Worm (Caenorhabditis elegans): ENCODE data around the gene W04G3.11.

- TF ChIP-seq ama-1 (optimal IDR thresholded peaks at IDR 0.05): no peak
- TF ChIP-seq tra-4 (tag; optimal IDR thresholded peaks at IDR 0.05): peak; percentile 54
- peak; percentile 51 for TF ChIP-seq hmbx-1 (tag; optimal IDR thresholded peaks at IDR 0.05)
- TF ChIP-seq ets-7 (tag; optimal IDR thresholded peaks at IDR 0.05): peak; percentile 59
These were observed 6.5 kb downstream of the W04G3.11 start for ce11 chrX:11095480-11095879.

Measured in whole organism, early embryonic.